Worm (Caenorhabditis elegans): ENCODE measurements around the gene ZC196.2.

ce11 chrV:8767493-8767892 is 28.3 kb downstream of the ZC196.2 start:
- TF ChIP-seq nfya-1 (tag; optimal IDR thresholded peaks at IDR 0.05; ENCODE audit: insufficient read depth) (no peak), ama-1 (optimal IDR thresholded peaks at IDR 0.05) (no peak), unc-62 (GFP tag; optimal IDR thresholded peaks at IDR 0.05) (no peak), mdl-1 (tag; optimal IDR thresholded peaks at IDR 0.05) (no peak), nhr-76 (tag; optimal IDR thresholded peaks at IDR 0.05) (no peak), unc-39 (tag; optimal IDR thresholded peaks at IDR 0.05) (no peak), snpc-4 (tag; optimal IDR thresholded peaks at IDR 0.05) (no peak), nhr-12 (tag; optimal IDR thresholded peaks at IDR 0.05) (no peak), tbx-2 (tag; optimal IDR thresholded peaks at IDR 0.05) (no peak), sea-2 (GFP tag; optimal IDR thresholded peaks at IDR 0.05) (no peak), nhr-25 (tag; optimal IDR thresholded peaks at IDR 0.05) (no peak), nhr-237 (tag; optimal IDR thresholded peaks at IDR 0.05) (no peak)
